Worm (Caenorhabditis elegans): ENCODE measurements around the gene C13G3.1.

ce11 chrV:11014758-11015157 is 2.5 kb upstream of the C13G3.1 start:
- no peak for TF ChIP-seq W03F9.2 (tag; optimal IDR thresholded peaks at IDR 0.05)
- TF ChIP-seq him-1 (tag; optimal IDR thresholded peaks at IDR 0.05): no peak
